Fruit fly (Drosophila melanogaster): Measurements from ENCODE around the gene CG18094.

Gene CG18094

dm6 chr2L:19526316-19526715 is 36.3 kb downstream of the CG18094 start, which contains the start of the genes Dpm1 and CG10137 (continued):
- no peak for TF ChIP-seq CG5245 (GFP tag; optimal IDR thresholded peaks at IDR 0.05)
- TF ChIP-seq BtbVII (GFP tag; optimal IDR thresholded peaks at IDR 0.05): no peak
- TF ChIP-seq sima (GFP tag; optimal IDR thresholded peaks at IDR 0.05): no peak
- no peak for TF ChIP-seq CG11085 (GFP tag; IDR thresholded peaks at IDR 0.05)
- TF ChIP-seq CG10431 (GFP tag; optimal IDR thresholded peaks at IDR 0.05): no peak
- no peak for TF ChIP-seq mld (GFP tag; IDR thresholded peaks at IDR 0.05; ENCODE audit: partially characterized antibody)
- no peak for TF ChIP-seq CG17385 (GFP tag; optimal IDR thresholded peaks at IDR 0.05)
- TF ChIP-seq Hr51 (GFP tag; optimal IDR thresholded peaks at IDR 0.05): no peak
- TF ChIP-seq pum (GFP tag; optimal IDR thresholded peaks at IDR 0.05): no peak
- no peak for TF ChIP-seq Tbp (GFP tag; optimal IDR thresholded peaks at IDR 0.05)
- no peak for TF ChIP-seq MTF-1 (GFP tag; optimal IDR thresholded peaks at IDR 0.05; ENCODE audit: borderline replicate concordance)
- no peak for TF ChIP-seq CG4854 (GFP tag; optimal IDR thresholded peaks at IDR 0.05)
- TF ChIP-seq CG1602 (GFP tag; optimal IDR thresholded peaks at IDR 0.05): no peak
- no peak for TF ChIP-seq br (optimal IDR thresholded peaks at IDR 0.05)
- TF ChIP-seq pan (optimal IDR thresholded peaks at IDR 0.05): no peak
- no peak for TF ChIP-seq pan (GFP tag; optimal IDR thresholded peaks at IDR 0.05 in 1 of 2, IDR thresholded peaks at IDR 0.05 in 1 of 2)
- peak; percentile 12 for TF ChIP-seq CG10147 (GFP tag; optimal IDR thresholded peaks at IDR 0.05)
- no peak for TF ChIP-seq CG12155 (GFP tag; optimal IDR thresholded peaks at IDR 0.05)
- TF ChIP-seq CG14710 (tag; optimal IDR thresholded peaks at IDR 0.05): peak; percentile 49
- no peak for TF ChIP-seq kni (GFP tag; optimal IDR thresholded peaks at IDR 0.05)
- TF ChIP-seq CG12219 (GFP tag; optimal IDR thresholded peaks at IDR 0.05): no peak
- no peak for TF ChIP-seq NC2α (GFP tag; optimal IDR thresholded peaks at IDR 0.05)
- no peak for TF ChIP-seq Elba2 (GFP tag; optimal IDR thresholded peaks at IDR 0.05)
- TF ChIP-seq CG1233 (GFP tag; optimal IDR thresholded peaks at IDR 0.05): no peak
- no peak for TF ChIP-seq aop (GFP tag; IDR thresholded peaks at IDR 0.05)
- no peak for TF ChIP-seq CG14965 (GFP tag; optimal IDR thresholded peaks at IDR 0.05; ENCODE audit: borderline replicate concordance)
- TF ChIP-seq CG16863 (GFP tag; optimal IDR thresholded peaks at IDR 0.05): no peak
- TF ChIP-seq Ssrp (tag; optimal IDR thresholded peaks at IDR 0.05): no peak
- TF ChIP-seq CG17186 (GFP tag; optimal IDR thresholded peaks at IDR 0.05): peak; percentile 15
- no peak for TF ChIP-seq sisA (GFP tag; IDR thresholded peaks at IDR 0.05)
- no peak for TF ChIP-seq gt (GFP tag; IDR thresholded peaks at IDR 0.05)
- TF ChIP-seq CG7987 (GFP tag; optimal IDR thresholded peaks at IDR 0.05): no peak
- TF ChIP-seq CG2202 (tag; optimal IDR thresholded peaks at IDR 0.05): no peak
- no peak for TF ChIP-seq trh (GFP tag; optimal IDR thresholded peaks at IDR 0.05)
- TF ChIP-seq CG11504 (tag; optimal IDR thresholded peaks at IDR 0.05): no peak
- no peak for TF ChIP-seq ATbp (GFP tag; optimal IDR thresholded peaks at IDR 0.05)
- no peak for TF ChIP-seq Atf3 (GFP tag; optimal IDR thresholded peaks at IDR 0.05)
- no peak for TF ChIP-seq HmgD (GFP tag; optimal IDR thresholded peaks at IDR 0.05)
- no peak for TF ChIP-seq Hr78 (GFP tag; optimal IDR thresholded peaks at IDR 0.05)
- no peak for TF ChIP-seq caup (GFP tag; optimal IDR thresholded peaks at IDR 0.05; ENCODE audit: severe bottlenecking)
- TF ChIP-seq cas (GFP tag; IDR thresholded peaks at IDR 0.05): no peak
- TF ChIP-seq CG15696 (tag; optimal IDR thresholded peaks at IDR 0.05): no peak
- no peak for TF ChIP-seq CG6654 (GFP tag; optimal IDR thresholded peaks at IDR 0.05)
- no peak for TF ChIP-seq CG33557 (GFP tag; optimal IDR thresholded peaks at IDR 0.05)
- no peak for TF ChIP-seq Dad (GFP tag; optimal IDR thresholded peaks at IDR 0.05)
- no peak for TF ChIP-seq ham (GFP tag; IDR thresholded peaks at IDR 0.05)
- TF ChIP-seq CG18599 (GFP tag; optimal IDR thresholded peaks at IDR 0.05): no peak
- peak; percentile 76 for TF ChIP-seq gfzf (GFP tag; optimal IDR thresholded peaks at IDR 0.05)
- no peak for TF ChIP-seq zfh1 (GFP tag; IDR thresholded peaks at IDR 0.05)
- TF ChIP-seq CG13287 (GFP tag; IDR thresholded peaks at IDR 0.05; ENCODE audit: partially characterized antibody): peak; percentile 82
- no peak for TF ChIP-seq Blimp-1 (GFP tag; optimal IDR thresholded peaks at IDR 0.05)
